Fruit fly (Drosophila melanogaster) whole organism, embryonic: ENCODE measurements around the gene solo.

ENCODE experiments used
- Abd-B ChIP-seq: fragments of 200-800 bp; sonication (Bioruptor generic); optimal IDR thresholded peaks from 2 replicates; lab custom pipeline; 2018; ENCODE audit warnings: missing biosample characterization, mild to moderate bottlenecking, missing genetic modification characterization, moderate library complexity
- Asciz ChIP-seq: fragments of 200-800 bp; sonication (Bioruptor generic); optimal IDR thresholded peaks from 2 replicates; lab custom pipeline; 2017; ENCODE audit warnings: missing biosample characterization, mild to moderate bottlenecking, missing genetic modification characterization, missing genetic modification reagents
- B-H2 ChIP-seq: fragments of 200-800 bp; sonication (Bioruptor generic); optimal IDR thresholded peaks from 2 replicates; lab custom pipeline; 2018; ENCODE audit warnings: missing biosample characterization, mild to moderate bottlenecking, missing genetic modification characterization
- BtbVII ChIP-seq: fragments of 200-800 bp; sonication (Bioruptor generic); optimal IDR thresholded peaks from 3 replicates; lab custom pipeline; 2017; ENCODE audit warnings: missing biosample characterization, mild to moderate bottlenecking, missing genetic modification characterization
- C15 ChIP-seq: fragments of 200-800 bp; sonication (Bioruptor generic); IDR thresholded peaks from 3 replicates; pipeline ENCODE4 v1.3.6; 2022; ENCODE audit warnings: missing biosample characterization, missing genetic modification characterization
- CG12155 ChIP-seq: fragments of 200-800 bp; sonication (Bioruptor generic); optimal IDR thresholded peaks from 3 replicates; lab custom pipeline; 2016; ENCODE audit warnings: missing biosample characterization, missing genetic modification characterization
- CG15514 ChIP-seq: fragments of 200-800 bp; sonication (Bioruptor generic); optimal IDR thresholded peaks from 3 replicates; lab custom pipeline; 2017; ENCODE audit warnings: missing biosample characterization, missing genetic modification characterization, mild to moderate bottlenecking, moderate library complexity, missing genetic modification reagents
- CG17328 ChIP-seq: fragments of 200-800 bp; sonication (Bioruptor generic); IDR thresholded peaks from 2 replicates; pipeline ENCODE4 v1.3.6; 2022; ENCODE audit warnings: missing biosample characterization, missing genetic modification characterization
- CG2199 ChIP-seq: fragments of 200-800 bp; sonication (Bioruptor generic); IDR thresholded peaks from 3 replicates; pipeline ENCODE4 v1.3.6; 2022; ENCODE audit warnings: missing biosample characterization, missing genetic modification characterization
- CG2202 ChIP-seq: fragments of 200-800 bp; sonication (Bioruptor generic); optimal IDR thresholded peaks from 2 replicates; lab custom pipeline; 2018; ENCODE audit warnings: missing biosample characterization, mild to moderate bottlenecking, missing genetic modification characterization
- CG32767 ChIP-seq: fragments of 200-800 bp; sonication (Bioruptor generic); IDR thresholded peaks from 2 replicates; pipeline ENCODE4 v1.3.6; 2022; ENCODE audit warnings: missing biosample characterization, missing genetic modification characterization
- CG34422 ChIP-seq: fragments of 200-800 bp; sonication (Bioruptor generic); IDR thresholded peaks from 3 replicates; pipeline ENCODE4 v1.3.6; 2022; ENCODE audit warnings: missing biosample characterization, missing genetic modification characterization
- CG3726 ChIP-seq: fragments of 200-800 bp; sonication (Bioruptor generic); IDR thresholded peaks from 3 replicates; pipeline ENCODE4, ENCODE4 v1.3.6; 2022; ENCODE audit warnings: missing biosample characterization, missing genetic modification characterization
- CG4707 ChIP-seq: fragments of 200-800 bp; sonication (Bioruptor generic); optimal IDR thresholded peaks from 2 replicates; lab custom pipeline; 2018; ENCODE audit warnings: missing biosample characterization, mild to moderate bottlenecking, missing genetic modification characterization, moderate library complexity
- CG4820 ChIP-seq: fragments of 200-800 bp; sonication (Bioruptor generic); optimal IDR thresholded peaks from 3 replicates; lab custom pipeline; 2016; ENCODE audit warnings: missing biosample characterization, missing genetic modification characterization
- CG5180 ChIP-seq: fragments of 200-800 bp; sonication (Bioruptor generic); optimal IDR thresholded peaks from 3 replicates; lab custom pipeline; 2017; ENCODE audit warnings: missing biosample characterization, missing genetic modification characterization, mild to moderate bottlenecking, moderate library complexity, missing genetic modification reagents
- CG5245 ChIP-seq: fragments of 200-800 bp; sonication (Bioruptor generic); optimal IDR thresholded peaks from 3 replicates; lab custom pipeline; 2016; ENCODE audit warnings: missing biosample characterization, missing genetic modification characterization
- CG7745 ChIP-seq: fragments of 200-800 bp; sonication (Bioruptor generic); optimal IDR thresholded peaks from 2 replicates; lab custom pipeline; 2018; ENCODE audit warnings: missing biosample characterization, mild to moderate bottlenecking, missing genetic modification characterization, moderate library complexity
- CG7839 ChIP-seq: fragments of 200-800 bp; sonication (Bioruptor generic); optimal IDR thresholded peaks from 3 replicates; lab custom pipeline; 2018; ENCODE audit warnings: missing biosample characterization, mild to moderate bottlenecking, missing genetic modification characterization, moderate library complexity
- CG9215 ChIP-seq: fragments of 200-800 bp; sonication (Bioruptor generic); IDR thresholded peaks from 2 replicates; pipeline ENCODE4 v1.3.6; 2022; ENCODE audit warnings: missing biosample characterization, missing genetic modification characterization
- CG9932 ChIP-seq: fragments of 200-800 bp; sonication (Bioruptor generic); IDR thresholded peaks from 2 replicates; pipeline ENCODE4 v1.3.6; 2022; ENCODE audit warnings: missing biosample characterization, missing genetic modification characterization
- Chrac-16 ChIP-seq: fragments of 200-800 bp; sonication (Bioruptor generic); optimal IDR thresholded peaks from 3 replicates; lab custom pipeline; 2016; ENCODE audit warnings: missing biosample characterization, missing genetic modification characterization
- CkIIα-i1 ChIP-seq: fragments of 200-800 bp; sonication (Bioruptor generic); IDR thresholded peaks from 2 replicates; pipeline ENCODE4 v1.3.6; 2022; ENCODE audit warnings: missing biosample characterization, missing genetic modification characterization
- D19A ChIP-seq: fragments of 200-800 bp; optimal IDR thresholded peaks from 3 replicates; lab custom pipeline; 2019; ENCODE audit warnings: missing biosample characterization, mild to moderate bottlenecking, missing genetic modification characterization, moderate library complexity
- Hand ChIP-seq: fragments of 200-800 bp; sonication (Bioruptor generic); optimal IDR thresholded peaks from 2 replicates; lab custom pipeline; 2017; ENCODE audit warnings: mild to moderate bottlenecking, missing biosample characterization, missing genetic modification reagents, missing genetic modification characterization
- Mad ChIP-seq: fragments of 200-800 bp; sonication (Bioruptor generic); optimal IDR thresholded peaks from 2 replicates; lab custom pipeline; 2016; ENCODE audit warnings: missing biosample characterization, missing genetic modification characterization
- Mes4 ChIP-seq: fragments of 200-800 bp; sonication (Bioruptor generic); optimal IDR thresholded peaks from 2 replicates; lab custom pipeline; 2016; ENCODE audit warnings: missing biosample characterization, missing genetic modification characterization
- NfI ChIP-seq: fragments of 200-800 bp; sonication (Bioruptor generic); optimal IDR thresholded peaks from 3 replicates; lab custom pipeline; 2018; ENCODE audit warnings: missing biosample characterization, mild to moderate bottlenecking, missing genetic modification characterization, moderate library complexity
- Ssrp ChIP-seq: fragments of 200-800 bp; sonication (Bioruptor generic); optimal IDR thresholded peaks from 2 replicates; lab custom pipeline; 2018; ENCODE audit warnings: missing biosample characterization, mild to moderate bottlenecking, missing genetic modification characterization, moderate library complexity
- Stat92E ChIP-seq, 3 experiments: fragments of >200 bp in 2 of 3; fragments of 200-800 bp in 1 of 3; sonication (Bioruptor generic) in 1 of 3; optimal IDR thresholded peaks; 2 replicates each; lab custom pipeline; 2017 to 2019; ENCODE audit warnings: missing biosample characterization in 3 of 3, missing genetic modification characterization in 3 of 3, mild to moderate bottlenecking in 1 of 3, moderate library complexity in 1 of 3
- Xrp1 ChIP-seq: fragments of 200-800 bp; sonication (Bioruptor generic); IDR thresholded peaks from 2 replicates; pipeline ENCODE4 v1.3.6; 2022; ENCODE audit warnings: missing biosample characterization, missing genetic modification characterization
- aop ChIP-seq: fragments of 200-800 bp; sonication (Bioruptor generic); IDR thresholded peaks from 2 replicates; pipeline ENCODE4 v1.3.6; 2022; ENCODE audit warnings: missing biosample characterization, missing genetic modification characterization
- az2 ChIP-seq: fragments of 200-800 bp; sonication (Bioruptor generic); optimal IDR thresholded peaks from 3 replicates; lab custom pipeline; 2016; ENCODE audit warnings: missing biosample characterization, missing genetic modification characterization
- chif ChIP-seq, 2 experiments: fragments of 200-800 bp; sonication (Bioruptor generic); optimal IDR thresholded peaks; 3 replicates each; lab custom pipeline; 2016; ENCODE audit warnings: missing biosample characterization in 2 of 2, missing genetic modification characterization in 2 of 2
- chinmo ChIP-seq: fragments of 200-800 bp; sonication (Bioruptor generic); IDR thresholded peaks from 4 replicates; pipeline ENCODE4 v1.3.6; 2022; ENCODE audit warnings: missing biosample characterization, missing genetic modification characterization; ENCODE audit not compliant: partially characterized antibody
- chm ChIP-seq: fragments of 200-800 bp; sonication (Bioruptor generic); IDR thresholded peaks from 2 replicates; pipeline ENCODE4 v1.3.6; 2022; ENCODE audit warnings: missing biosample characterization, missing genetic modification characterization
- corto ChIP-seq: fragments of 200-800 bp; sonication (Bioruptor generic); optimal IDR thresholded peaks from 2 replicates; lab custom pipeline; 2016; ENCODE audit warnings: missing biosample characterization, mild to moderate bottlenecking, missing genetic modification characterization, moderate library complexity
- crc ChIP-seq: fragments of 200-800 bp; sonication (Bioruptor generic); optimal IDR thresholded peaks from 2 replicates; lab custom pipeline; 2016; ENCODE audit warnings: missing biosample characterization, missing genetic modification characterization
- ewg ChIP-seq: fragments of 200-800 bp; sonication (Bioruptor generic); optimal IDR thresholded peaks from 3 replicates; lab custom pipeline; 2017; ENCODE audit warnings: mild to moderate bottlenecking, missing biosample characterization, missing genetic modification reagents, missing genetic modification characterization
- fd64A ChIP-seq: fragments of 200-800 bp; sonication (Bioruptor generic); optimal IDR thresholded peaks from 3 replicates; lab custom pipeline; 2018; ENCODE audit warnings: missing biosample characterization, mild to moderate bottlenecking, missing genetic modification characterization
- grn ChIP-seq: fragments of 200-800 bp; sonication (Bioruptor generic); optimal IDR thresholded peaks from 3 replicates; lab custom pipeline; 2017; ENCODE audit warnings: missing biosample characterization, missing genetic modification characterization
- kay ChIP-seq: fragments of 200-800 bp; sonication (Bioruptor generic); optimal IDR thresholded peaks from 2 replicates; lab custom pipeline; 2016; ENCODE audit warnings: missing biosample characterization, missing genetic modification characterization
- nerfin-1 ChIP-seq: fragments of 200-800 bp; sonication (Bioruptor generic); optimal IDR thresholded peaks from 3 replicates; lab custom pipeline; 2019; ENCODE audit warnings: missing biosample characterization, mild to moderate bottlenecking, missing genetic modification characterization, moderate library complexity
- otp ChIP-seq: fragments of 200-800 bp; sonication (Bioruptor generic); IDR thresholded peaks from 3 replicates; pipeline ENCODE4, ENCODE4 v1.3.6; 2022; ENCODE audit warnings: missing biosample characterization, missing genetic modification characterization
- rib ChIP-seq: fragments of 200-800 bp; sonication (Bioruptor generic); IDR thresholded peaks from 2 replicates; pipeline ENCODE4 v1.3.6; 2022; ENCODE audit warnings: missing biosample characterization, missing genetic modification characterization
- row ChIP-seq: fragments of 200-800 bp; sonication (Bioruptor generic); IDR thresholded peaks from 3 replicates; pipeline ENCODE4 v1.3.6; 2022; ENCODE audit warnings: missing biosample characterization, missing genetic modification characterization
- sisA ChIP-seq: fragments of 200-800 bp; sonication (Bioruptor generic); IDR thresholded peaks from 2 replicates; pipeline ENCODE4 v1.3.6; 2022; ENCODE audit warnings: missing biosample characterization, missing genetic modification characterization
- tgo ChIP-seq: fragments of 200-800 bp; sonication (Bioruptor generic); IDR thresholded peaks from 3 replicates; pipeline ENCODE4 v1.3.6; 2022; ENCODE audit warnings: missing biosample characterization, missing genetic modification characterization
- twi ChIP-seq: fragments of 200-800 bp; optimal IDR thresholded peaks from 2 replicates; lab custom pipeline; 2019; ENCODE audit warnings: missing biosample characterization, mild to moderate bottlenecking, missing genetic modification characterization, moderate library complexity
- vvl ChIP-seq: fragments of 200-800 bp; sonication (Bioruptor generic); IDR thresholded peaks from 2 replicates; pipeline ENCODE4 v1.3.6; 2022; ENCODE audit warnings: missing biosample characterization, missing genetic modification characterization
- wek ChIP-seq: fragments of 200-800 bp; sonication (Bioruptor generic); optimal IDR thresholded peaks from 3 replicates; lab custom pipeline; 2018; ENCODE audit warnings: missing biosample characterization, mild to moderate bottlenecking, missing genetic modification characterization, moderate library complexity
- yki ChIP-seq: fragments of >200 bp; optimal IDR thresholded peaks from 3 replicates; lab custom pipeline; 2018

Gene solo

DNA sequence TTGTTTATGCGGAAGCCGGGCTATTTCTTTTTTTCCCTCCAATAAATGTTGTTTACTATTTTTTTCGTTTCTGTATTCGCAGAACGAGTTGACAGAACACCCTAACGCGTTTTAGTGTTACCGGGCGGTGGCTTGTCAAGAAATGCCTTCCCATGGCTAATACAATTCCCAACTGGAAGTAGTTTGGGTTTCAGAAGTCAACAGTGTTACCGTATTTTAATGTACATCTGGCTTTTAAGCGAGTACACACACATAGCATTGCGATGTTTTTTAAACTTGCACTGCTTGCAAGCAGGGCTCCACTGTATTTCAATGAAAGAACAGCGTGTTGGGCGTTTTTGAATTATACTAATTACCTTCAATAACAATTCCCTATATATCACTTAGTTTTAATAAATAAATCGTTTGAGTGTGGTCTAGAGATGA, 863 bp upstream of the solo start, which contains the start of gene TfIIS (continued):
- peak; percentile 69 for TF ChIP-seq CG12155
- TF ChIP-seq vvl, result peak; percentile 58
- TF ChIP-seq crc (GFP tag; lab: Kevin White, UChicago), result no peak
- TF ChIP-seq D19A (tag; lab: Kevin White, UChicago), result no peak
- TF ChIP-seq Xrp1, result no peak
- no peak for TF ChIP-seq Chrac-16 (GFP tag; lab: Kevin White, UChicago)
- no peak for TF ChIP-seq CG4707 (GFP tag; lab: Kevin White, UChicago)
- no peak for TF ChIP-seq Ssrp (tag; lab: Kevin White, UChicago)
- TF ChIP-seq nerfin-1, result peak; percentile 1
- TF ChIP-seq BtbVII, result no peak
- no peak for TF ChIP-seq chif (GFP tag; optimal IDR thresholded peaks at IDR 0.05; lab: Kevin White, UChicago)
- TF ChIP-seq CG5180 (GFP tag; lab: Kevin White, UChicago), result no peak
- TF ChIP-seq twi, result peak; percentile 2
- TF ChIP-seq B-H2 (GFP tag; lab: Kevin White, UChicago), result no peak
- TF ChIP-seq wek (GFP tag; lab: Kevin White, UChicago), result peak; percentile 27
- TF ChIP-seq CkIIα-i1 (GFP tag; lab: Robert Waterston, UW), result no peak
- TF ChIP-seq CG2202 (tag; lab: Kevin White, UChicago), result no peak
- no peak; the same call in 1 of the 2 replicates for TF ChIP-seq sisA (GFP tag; lab: Robert Waterston, UW)
- TF ChIP-seq Abd-B, result peak; percentile 80
- no peak for TF ChIP-seq CG4820
- no peak for TF ChIP-seq chm
- peak; percentile 55; the same call in 1 of the 3 replicates for TF ChIP-seq CG2199
- peak; percentile 26 for TF ChIP-seq Mad (GFP tag; lab: Kevin White, UChicago)
- no peak for TF ChIP-seq Asciz
- TF ChIP-seq fd64A (GFP tag; lab: Kevin White, UChicago), result no peak
- TF ChIP-seq CG9932 (GFP tag; lab: Robert Waterston, UW), result peak; percentile 50
- no peak for TF ChIP-seq yki (lab: Kevin White, UChicago)
- TF ChIP-seq otp (GFP tag; lab: Robert Waterston, UW), result no peak
- TF ChIP-seq CG34422, result peak; percentile 54; the same call in 2 of the 3 replicates
- no peak for TF ChIP-seq az2 (GFP tag; lab: Kevin White, UChicago)
- no peak for TF ChIP-seq Mes4
- no peak for TF ChIP-seq Hand
- peak; percentile 66; the same call in 1 of the 2 replicates for TF ChIP-seq CG32767
- TF ChIP-seq Stat92E (GFP tag; optimal IDR thresholded peaks at IDR 0.05; lab: Kevin White, UChicago), result peak in 1 of 3 experiments; percentile 52
- TF ChIP-seq row (GFP tag; lab: Robert Waterston, UW), result peak; percentile 51
- no peak for TF ChIP-seq CG3726 (GFP tag; lab: Robert Waterston, UW)
- peak; percentile 4 for TF ChIP-seq NfI
- no peak for TF ChIP-seq grn (GFP tag; lab: Kevin White, UChicago)
- no peak for TF ChIP-seq aop (GFP tag; lab: Robert Waterston, UW)
- 0 out of 4 replicates have a peak, but pooled peaks have one; percentile 36 for TF ChIP-seq chinmo
- no peak for TF ChIP-seq CG5245
- no peak for TF ChIP-seq CG17328 (GFP tag; lab: Robert Waterston, UW)
- no peak for TF ChIP-seq corto (GFP tag; lab: Kevin White, UChicago)
- TF ChIP-seq CG7745 (tag; lab: Kevin White, UChicago), result no peak
- peak; percentile 61 for TF ChIP-seq CG15514 (GFP tag; lab: Kevin White, UChicago)
- 0 out of 2 replicates have a peak, but pooled peaks have one; percentile 5 for TF ChIP-seq rib (GFP tag; lab: Robert Waterston, UW)
- no peak for TF ChIP-seq tgo
- no peak for TF ChIP-seq C15
- TF ChIP-seq ewg (GFP tag; lab: Kevin White, UChicago), result no peak
- TF ChIP-seq CG7839 (tag; lab: Kevin White, UChicago), result peak; percentile 16
- TF ChIP-seq kay (GFP tag; lab: Kevin White, UChicago), result no peak
- TF ChIP-seq CG9215, result no peak
